Worm (Caenorhabditis elegans) whole organism, L3 larva: Measurements from ENCODE around the gene F58G1.3.

Experiments used
- ZK546.5 ChIP-seq: sonication (generic microtip); optimal IDR thresholded peaks from 2 replicates; lab custom pipeline; 2017; ENCODE audit warnings: missing biosample characterization, missing genetic modification characterization
- aly-2 ChIP-seq: fragments of 150-350 bp; optimal IDR thresholded peaks from 2 replicates; lab custom pipeline; 2014; ENCODE audit warnings: missing biosample characterization, missing genetic modification characterization
- ama-1 ChIP-seq: fragments of 150-350 bp; optimal IDR thresholded peaks from 2 replicates; lab custom pipeline; 2018
- ceh-28 ChIP-seq: fragments of 150-350 bp; optimal IDR thresholded peaks from 2 replicates; lab custom pipeline; 2014; ENCODE audit warnings: missing biosample characterization, missing genetic modification reagents, missing genetic modification characterization
- ceh-82 ChIP-seq: fragments of 150-350 bp; optimal IDR thresholded peaks from 2 replicates; lab custom pipeline; 2014; ENCODE audit warnings: missing biosample characterization, missing genetic modification characterization
- ceh-9 ChIP-seq: sonication (generic microtip); optimal IDR thresholded peaks from 2 replicates; lab custom pipeline; 2018; ENCODE audit warnings: missing biosample characterization, missing genetic modification characterization
- elt-3 ChIP-seq, 3 experiments: fragments of 150-350 bp in 1 of 3; sonication (generic microtip) in 2 of 3; optimal IDR thresholded peaks; 2 replicates in 2 of 3; 4 replicates in 1 of 3; lab custom pipeline; 2014 to 2017; ENCODE audit warnings: missing biosample characterization in 3 of 3, missing genetic modification characterization in 3 of 3
- eor-1 ChIP-seq, 2 experiments: fragments of 150-350 bp; optimal IDR thresholded peaks; 2 replicates each; lab custom pipeline; 2014 to 2018; ENCODE audit warnings: missing biosample characterization in 2 of 2, missing genetic modification characterization in 2 of 2
- fkh-10 ChIP-seq: sonication (generic microtip); optimal IDR thresholded peaks from 2 replicates; lab custom pipeline; 2017; ENCODE audit warnings: missing biosample characterization, missing genetic modification reagents, missing genetic modification characterization
- fkh-2 ChIP-seq: fragments of 150-350 bp; optimal IDR thresholded peaks from 2 replicates; lab custom pipeline; 2014; ENCODE audit warnings: missing biosample characterization, missing genetic modification reagents, missing genetic modification characterization
- jun-1 ChIP-seq: fragments of 150-350 bp; optimal IDR thresholded peaks from 2 replicates; lab custom pipeline; 2014; ENCODE audit warnings: missing biosample characterization, missing genetic modification reagents, missing genetic modification characterization
- lin-15B ChIP-seq: fragments of 150-350 bp; optimal IDR thresholded peaks from 2 replicates; lab custom pipeline; 2014; ENCODE audit warnings: missing biosample characterization, missing genetic modification characterization
- lin-39 ChIP-seq: fragments of 150-350 bp; optimal IDR thresholded peaks from 2 replicates; lab custom pipeline; 2018; ENCODE audit warnings: missing biosample characterization, missing genetic modification reagents, missing genetic modification characterization
- lsy-12 ChIP-seq: sonication (generic microtip); optimal IDR thresholded peaks from 2 replicates; lab custom pipeline; 2016; ENCODE audit warnings: mild to moderate bottlenecking, missing genetic modification characterization, missing compliant biosample characterization
- mdl-1 ChIP-seq: fragments of 150-350 bp; optimal IDR thresholded peaks from 2 replicates; lab custom pipeline; 2014; ENCODE audit warnings: missing biosample characterization, missing genetic modification characterization
- mml-1 ChIP-seq: fragments of 150-350 bp; sonication (generic microtip); optimal IDR thresholded peaks from 3 replicates; lab custom pipeline; 2014; ENCODE audit warnings: missing biosample characterization, missing genetic modification characterization
- nfya-1 ChIP-seq: sonication (generic microtip); optimal IDR thresholded peaks from 2 replicates; lab custom pipeline; 2017; ENCODE audit warnings: missing genetic modification characterization, mild to moderate bottlenecking, missing compliant biosample characterization, antibody characterized with exemption, moderate library complexity; ENCODE audit not compliant: insufficient read depth
- nhr-11 ChIP-seq: fragments of 150-350 bp; optimal IDR thresholded peaks from 2 replicates; lab custom pipeline; 2014; ENCODE audit warnings: missing biosample characterization, missing genetic modification characterization
- nhr-12 ChIP-seq: fragments of 150-350 bp; optimal IDR thresholded peaks from 2 replicates; lab custom pipeline; 2014; ENCODE audit warnings: missing biosample characterization, missing genetic modification characterization
- nhr-237 ChIP-seq: fragments of 150-350 bp; optimal IDR thresholded peaks from 2 replicates; lab custom pipeline; 2014; ENCODE audit warnings: missing biosample characterization, missing genetic modification characterization
- nhr-25 ChIP-seq: sonication (generic microtip); optimal IDR thresholded peaks from 2 replicates; lab custom pipeline; 2017; ENCODE audit warnings: missing biosample characterization, missing genetic modification characterization
- nhr-43 ChIP-seq: sonication (generic microtip); optimal IDR thresholded peaks from 2 replicates; lab custom pipeline; 2016; ENCODE audit warnings: mild to moderate bottlenecking, missing genetic modification characterization, missing compliant biosample characterization; ENCODE audit not compliant: poor library complexity, severe bottlenecking
- nhr-67 ChIP-seq: fragments of 150-350 bp; optimal IDR thresholded peaks from 2 replicates; lab custom pipeline; 2014; ENCODE audit warnings: missing biosample characterization, missing genetic modification characterization
- nhr-77 ChIP-seq: fragments of 150-350 bp; optimal IDR thresholded peaks from 2 replicates; lab custom pipeline; 2014; ENCODE audit warnings: missing biosample characterization, missing genetic modification characterization
- pha-4 ChIP-seq: fragments of 150-350 bp; optimal IDR thresholded peaks from 2 replicates; lab custom pipeline; 2014; ENCODE audit warnings: missing biosample characterization, missing genetic modification reagents, missing genetic modification characterization
- pqm-1 ChIP-seq: fragments of 150-350 bp; optimal IDR thresholded peaks from 2 replicates; lab custom pipeline; 2017; ENCODE audit warnings: missing biosample characterization, missing genetic modification characterization, inconsistent platforms
- skn-1 ChIP-seq: fragments of 150-350 bp; optimal IDR thresholded peaks from 2 replicates; lab custom pipeline; 2014; ENCODE audit warnings: missing biosample characterization, missing genetic modification characterization
- snpc-4 ChIP-seq: fragments of 150-350 bp; optimal IDR thresholded peaks from 2 replicates; lab custom pipeline; 2014; ENCODE audit warnings: missing biosample characterization, missing genetic modification characterization
- tbx-2 ChIP-seq: sonication (generic microtip); optimal IDR thresholded peaks from 2 replicates; lab custom pipeline; 2016; ENCODE audit warnings: mild to moderate bottlenecking, missing genetic modification characterization, missing compliant biosample characterization
- unc-62 ChIP-seq: fragments of 150-350 bp; sonication (generic microtip); optimal IDR thresholded peaks from 4 replicates; lab custom pipeline; 2014; ENCODE audit warnings: missing biosample characterization, missing genetic modification reagents, missing genetic modification characterization
- zag-1 ChIP-seq: fragments of 150-350 bp; optimal IDR thresholded peaks from 2 replicates; lab custom pipeline; 2014; ENCODE audit warnings: missing biosample characterization, missing genetic modification characterization
- ztf-4 ChIP-seq: fragments of 150-350 bp; optimal IDR thresholded peaks from 2 replicates; lab custom pipeline; 2014; ENCODE audit warnings: missing biosample characterization, missing genetic modification characterization

F58G1.3 gene

ce11 chrII:12928241-12928640 is at the start of gene F58G1.3:
TSS of gene F58G1.3 (minus strand) at chrII:12928341.
- TF ChIP-seq unc-62 (GFP tag; lab: Kevin White, UChicago) (no peak), aly-2 (tag; lab: Kevin White, UChicago) (no peak), mdl-1 (tag; lab: Kevin White, UChicago) (no peak), eor-1 (tag; optimal IDR thresholded peaks at IDR 0.05; lab: Kevin White, UChicago) (no peak), nhr-237 (tag; lab: Kevin White, UChicago) (no peak), nhr-43 (no peak), ZK546.5 (tag; lab: Kevin White, UChicago) (no peak), ceh-9 (tag; lab: Kevin White, UChicago) (no peak), pqm-1 (tag; lab: Kevin White, UChicago) (no peak), snpc-4 (no peak), fkh-10 (GFP tag; lab: Kevin White, UChicago) (no peak)
- TF ChIP-seq, all 47 proteins: peak for 0

ce11 chrII:12969622-12970021 is 41.5 kb upstream of the F58G1.3 start, which contains the start of gene Y38F1A.4:
TSS of gene Y38F1A.4 (minus strand) at chrII:12969722.
- TF ChIP-seq elt-3 (tag; optimal IDR thresholded peaks at IDR 0.05; lab: Kevin White, UChicago): no peak
- TF ChIP-seq ceh-9 (tag; lab: Kevin White, UChicago): no peak
- TF ChIP-seq eor-1 (tag; optimal IDR thresholded peaks at IDR 0.05; lab: Kevin White, UChicago): no peak
- TF ChIP-seq zag-1 (tag; lab: Kevin White, UChicago): no peak
- no peak for TF ChIP-seq tbx-2 (tag; lab: Kevin White, UChicago)
- TF ChIP-seq mdl-1 (tag; lab: Kevin White, UChicago): no peak
- TF ChIP-seq ceh-28 (tag; lab: Kevin White, UChicago): no peak
- TF ChIP-seq ceh-82 (tag; lab: Kevin White, UChicago): no peak
- TF ChIP-seq nhr-67 (tag; lab: Kevin White, UChicago): no peak
- no peak for TF ChIP-seq nhr-237 (tag; lab: Kevin White, UChicago)
- TF ChIP-seq ztf-4: no peak
- TF ChIP-seq nhr-11 (tag; lab: Kevin White, UChicago): no peak
- TF ChIP-seq mml-1 (tag; lab: Kevin White, UChicago): no peak
- no peak for TF ChIP-seq jun-1 (tag; lab: Kevin White, UChicago)
- TF ChIP-seq nhr-77 (tag; lab: Kevin White, UChicago): no peak
- no peak for TF ChIP-seq pqm-1 (tag; lab: Kevin White, UChicago)

ce11 chrII:12968448-12968969 is 40.4 kb upstream of the F58G1.3 start:
- TF ChIP-seq ZK546.5 (tag; lab: Kevin White, UChicago) (no peak), fkh-2 (tag; lab: Kevin White, UChicago) (no peak), lin-39 (no peak), aly-2 (tag; lab: Kevin White, UChicago) (no peak), pqm-1 (tag; lab: Kevin White, UChicago) (no peak), mdl-1 (tag; lab: Kevin White, UChicago) (no peak), skn-1 (no peak), nhr-67 (tag; lab: Kevin White, UChicago) (no peak), nhr-237 (tag; lab: Kevin White, UChicago) (no peak), mml-1 (tag; lab: Kevin White, UChicago) (no peak), nhr-43 (no peak), pha-4 (tag; lab: Kevin White, UChicago) (no peak), fkh-10 (GFP tag; lab: Kevin White, UChicago) (no peak), ceh-82 (tag; lab: Kevin White, UChicago) (no peak), lin-15B (tag; lab: Kevin White, UChicago) (no peak), jun-1 (tag; lab: Kevin White, UChicago) (no peak), lsy-12 (tag; lab: Kevin White, UChicago) (no peak)
- TF ChIP-seq, all 47 proteins: peak for 0

- TF ChIP-seq zag-1 (tag; lab: Kevin White, UChicago) (no peak), nhr-43 (no peak), nhr-25 (tag; lab: Kevin White, UChicago) (no peak)
- TF ChIP-seq, all 47 proteins: peak for 0
These were observed 38.1 kb upstream of the F58G1.3 start for ce11 chrII:12966274-12966673.

- peak; percentile 52 for TF ChIP-seq ama-1
- no peak for TF ChIP-seq ceh-82 (tag; lab: Kevin White, UChicago)
- TF ChIP-seq nhr-25 (tag; lab: Kevin White, UChicago): peak; percentile 72
- TF ChIP-seq nfya-1 (tag; lab: Kevin White, UChicago): peak; percentile 16
- TF ChIP-seq lin-15B (tag; lab: Kevin White, UChicago): no peak
- TF ChIP-seq ztf-4: no peak
- TF ChIP-seq nhr-12 (tag; lab: Kevin White, UChicago): no peak
These were observed 37.4 kb upstream of the F58G1.3 start for ce11 chrII:12965589-12965988.
